Worm (Caenorhabditis elegans) whole organism, L1 larva: ENCODE data around the gene fipr-8.
A peak's percentile ranks its signal among the peaks of the same experiment; 100 is the strongest.

Source experiments
- aha-1 ChIP-seq: fragments of 150-350 bp; optimal IDR thresholded peaks from 2 replicates; lab custom pipeline; 2014; ENCODE audit warnings: missing biosample characterization, missing genetic modification characterization
- alr-1 ChIP-seq: fragments of 200-800 bp; sonication (Bioruptor generic); optimal IDR thresholded peaks from 2 replicates; lab custom pipeline; 2018; ENCODE audit warnings: borderline replicate concordance, mild to moderate bottlenecking, missing genetic modification characterization, missing compliant biosample characterization
- dsc-1 ChIP-seq: sonication (generic microtip); optimal IDR thresholded peaks from 2 replicates; lab custom pipeline; 2016; ENCODE audit warnings: mild to moderate bottlenecking, missing genetic modification characterization, missing compliant biosample characterization
- efl-1 ChIP-seq, 4 experiments: fragments of 150-350 bp; optimal IDR thresholded peaks in 3 of 4; peaks in 1 of 4; 1 replicate in 1 of 4; 2 replicates in 3 of 4; lab custom pipeline; 2014; ENCODE audit warnings: missing biosample characterization in 2 of 4, missing genetic modification characterization in 2 of 4, missing genetic modification reagents in 2 of 4
- efl-3 ChIP-seq: fragments of 200-800 bp; sonication (Bioruptor generic); optimal IDR thresholded peaks from 2 replicates; lab custom pipeline; 2018; ENCODE audit warnings: mild to moderate bottlenecking, missing genetic modification characterization, missing compliant biosample characterization
- elt-2 ChIP-seq: sonication (generic microtip); optimal IDR thresholded peaks from 2 replicates; lab custom pipeline; 2016; ENCODE audit warnings: missing genetic modification characterization, mild to moderate bottlenecking, inconsistent platforms, missing compliant biosample characterization, missing genetic modification reagents
- elt-3 ChIP-seq, 6 experiments: fragments of 150-350 bp in 1 of 6; sonication (generic microtip); optimal IDR thresholded peaks; 2 replicates each; lab custom pipeline; 2017 to 2018; ENCODE audit warnings: missing biosample characterization in 6 of 6, missing genetic modification characterization in 6 of 6, inconsistent platforms in 1 of 6
- fkh-8 ChIP-seq: sonication (generic microtip); optimal IDR thresholded peaks from 2 replicates; lab custom pipeline; 2016; ENCODE audit warnings: mild to moderate bottlenecking, missing genetic modification characterization, missing compliant biosample characterization
- hlh-17 ChIP-seq: fragments of 200-800 bp; sonication (Bioruptor generic); optimal IDR thresholded peaks from 2 replicates; lab custom pipeline; 2018; ENCODE audit warnings: missing genetic modification characterization, mild to moderate bottlenecking, missing compliant biosample characterization, moderate library complexity, borderline replicate concordance
- irx-1 ChIP-seq: sonication (generic microtip); optimal IDR thresholded peaks from 2 replicates; lab custom pipeline; 2016; ENCODE audit warnings: missing genetic modification characterization, missing compliant biosample characterization
- isw-1 ChIP-seq: fragments of 200-800 bp; sonication (Bioruptor generic); IDR thresholded peaks from 2 replicates; pipeline ENCODE4 v1.3.6; 2022; ENCODE audit warnings: missing genetic modification characterization, missing compliant biosample characterization
- lin-13 ChIP-seq: fragments of 150-350 bp; optimal IDR thresholded peaks from 2 replicates; lab custom pipeline; 2014; ENCODE audit warnings: missing biosample characterization, missing genetic modification reagents, missing genetic modification characterization
- lin-14 ChIP-seq: fragments of 200-800 bp; sonication (Bioruptor generic); optimal IDR thresholded peaks from 2 replicates; lab custom pipeline; 2018; ENCODE audit warnings: mild to moderate bottlenecking, missing genetic modification characterization, moderate library complexity, missing compliant biosample characterization
- lin-15B ChIP-seq: fragments of 150-350 bp; sonication (generic microtip); optimal IDR thresholded peaks from 3 replicates; lab custom pipeline; 2014; ENCODE audit warnings: missing biosample characterization, missing genetic modification characterization
- lin-35 ChIP-seq, 2 experiments: fragments of 150-350 bp; optimal IDR thresholded peaks; 2 replicates each; lab custom pipeline; 2014; ENCODE audit warnings: missing biosample characterization in 2 of 2, missing genetic modification characterization in 2 of 2, missing genetic modification reagents in 2 of 2
- lir-3 ChIP-seq: sonication (generic microtip); optimal IDR thresholded peaks from 2 replicates; lab custom pipeline; 2016; ENCODE audit warnings: mild to moderate bottlenecking, missing genetic modification characterization, moderate library complexity, missing compliant biosample characterization; ENCODE audit not compliant: poor library complexity
- mab-9 ChIP-seq: fragments of 200-800 bp; sonication (Bioruptor generic); IDR thresholded peaks from 2 replicates; pipeline ENCODE4 v1.3.6; 2022; ENCODE audit warnings: missing genetic modification reagents, missing genetic modification characterization, missing compliant biosample characterization
- mdl-1 ChIP-seq, 2 experiments: fragments of 150-350 bp; optimal IDR thresholded peaks; 2 replicates each; lab custom pipeline; 2014 to 2017; ENCODE audit warnings: missing biosample characterization in 2 of 2, missing genetic modification characterization in 2 of 2, inconsistent platforms in 1 of 2
- mef-2 ChIP-seq: fragments of 150-350 bp; optimal IDR thresholded peaks from 2 replicates; lab custom pipeline; 2014; ENCODE audit warnings: missing biosample characterization, missing genetic modification characterization
- nhr-11 ChIP-seq: fragments of 150-350 bp; optimal IDR thresholded peaks from 2 replicates; lab custom pipeline; 2014; ENCODE audit warnings: missing biosample characterization, missing genetic modification characterization
- nhr-19 ChIP-seq: fragments of 200-800 bp; sonication (Bioruptor generic); conservative IDR thresholded peaks from 2 replicates; pipeline ENCODE4 v1.3.6; 2022; ENCODE audit warnings: missing genetic modification characterization, missing compliant biosample characterization
- nhr-71 ChIP-seq: sonication (generic microtip); optimal IDR thresholded peaks from 2 replicates; lab custom pipeline; 2016; ENCODE audit warnings: mild to moderate bottlenecking, missing genetic modification characterization, moderate library complexity, missing compliant biosample characterization
- nhr-77 ChIP-seq: fragments of 150-350 bp; optimal IDR thresholded peaks from 2 replicates; lab custom pipeline; 2014; ENCODE audit warnings: missing biosample characterization, missing genetic modification characterization
- nhr-85 ChIP-seq: sonication (generic microtip); peaks from one replicate; lab custom pipeline; 2016; ENCODE audit warnings: missing genetic modification characterization, inconsistent platforms, missing compliant biosample characterization
- pag-3 ChIP-seq: sonication (generic microtip); optimal IDR thresholded peaks from 2 replicates; lab custom pipeline; 2017; ENCODE audit warnings: missing genetic modification characterization, mild to moderate bottlenecking, missing compliant biosample characterization, antibody characterized with exemption, borderline replicate concordance; ENCODE audit not compliant: insufficient read depth
- pax-3 ChIP-seq: fragments of 200-800 bp; sonication (Bioruptor generic); optimal IDR thresholded peaks from 2 replicates; lab custom pipeline; 2018; ENCODE audit warnings: mild to moderate bottlenecking, missing genetic modification characterization, moderate library complexity, missing compliant biosample characterization
- pqm-1 ChIP-seq: sonication (generic microtip); optimal IDR thresholded peaks from 3 replicates; lab custom pipeline; 2017; ENCODE audit warnings: missing biosample characterization, missing genetic modification characterization
- rnt-1 ChIP-seq: sonication (generic microtip); optimal IDR thresholded peaks from 2 replicates; lab custom pipeline; 2016; ENCODE audit warnings: mild to moderate bottlenecking, missing genetic modification characterization, moderate library complexity, missing compliant biosample characterization
- snu-23 ChIP-seq: sonication (generic microtip); optimal IDR thresholded peaks from 2 replicates; lab custom pipeline; 2016; ENCODE audit warnings: missing genetic modification characterization, missing compliant biosample characterization
- sox-4 ChIP-seq: sonication (generic microtip); optimal IDR thresholded peaks from 2 replicates; lab custom pipeline; 2016; ENCODE audit warnings: missing genetic modification characterization, missing compliant biosample characterization
- sptf-1 ChIP-seq: fragments of 150-350 bp; optimal IDR thresholded peaks from 2 replicates; lab custom pipeline; 2014; ENCODE audit warnings: missing biosample characterization, missing genetic modification characterization
- sup-37 ChIP-seq: fragments of 200-800 bp; sonication (Bioruptor generic); optimal IDR thresholded peaks from 2 replicates; lab custom pipeline; 2018; ENCODE audit warnings: mild to moderate bottlenecking, missing genetic modification characterization, missing compliant biosample characterization
- swsn-7 ChIP-seq: sonication (generic microtip); optimal IDR thresholded peaks from 2 replicates; lab custom pipeline; 2016; ENCODE audit warnings: missing genetic modification characterization, missing compliant biosample characterization
- zip-4 ChIP-seq: fragments of 200-800 bp; sonication (Bioruptor generic); optimal IDR thresholded peaks from 2 replicates; lab custom pipeline; 2018; ENCODE audit warnings: mild to moderate bottlenecking, missing genetic modification characterization, moderate library complexity, missing compliant biosample characterization
- ztf-11 ChIP-seq, 2 experiments: sonication (generic microtip); optimal IDR thresholded peaks; 2 replicates each; lab custom pipeline; 2016 to 2017; ENCODE audit warnings: missing genetic modification characterization in 2 of 2, missing biosample characterization in 1 of 2, missing compliant biosample characterization in 1 of 2

fipr-8 gene

ce11 chrV:10237171-10237570 is 2.6 kb downstream of the fipr-8 start:
- no peak for TF ChIP-seq lin-13 (GFP tag; lab: Kevin White, UChicago)
- TF ChIP-seq pax-3 (tag; lab: Kevin White, UChicago) = no peak
- TF ChIP-seq zip-4 (GFP tag; lab: Kevin White, UChicago) = no peak
- TF ChIP-seq sptf-1 (tag; lab: Kevin White, UChicago) = no peak
- TF ChIP-seq efl-3 = no peak
- no peak for TF ChIP-seq elt-3 (tag; optimal IDR thresholded peaks at IDR 0.05; lab: Kevin White, UChicago)
- no peak for TF ChIP-seq lin-14 (GFP tag; lab: Kevin White, UChicago)
- TF ChIP-seq, all 84 proteins: peak for 0

- TF ChIP-seq pag-3 (tag; lab: Kevin White, UChicago) = no peak
- TF ChIP-seq nhr-71 (tag; lab: Kevin White, UChicago) = peak; percentile 12
- peak; percentile 41 for TF ChIP-seq fkh-8
These were observed 6.4 kb downstream of the fipr-8 start, which contains the start of gene str-182 for ce11 chrV:10233330-10233729. TSS of gene str-182 (minus strand) at chrV:10233430.

DNA sequence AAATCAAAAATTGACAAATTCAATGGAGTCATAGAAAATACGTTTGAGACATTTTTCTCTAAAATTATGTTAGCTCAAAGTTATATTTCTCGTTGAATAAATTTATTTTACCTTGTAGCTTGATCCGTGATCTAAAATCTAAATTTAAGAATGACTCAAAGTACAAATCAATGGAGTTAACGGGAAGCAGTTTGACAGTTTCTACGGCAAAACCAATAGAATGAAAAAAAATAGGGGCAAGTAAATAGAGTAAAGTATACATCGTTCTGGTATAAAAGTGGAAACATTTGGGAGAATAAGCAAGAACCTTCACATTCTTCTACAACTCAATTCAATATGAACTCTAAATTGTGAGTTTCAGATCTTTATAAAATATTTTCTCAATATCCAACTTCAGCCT is 8.8 kb downstream of the fipr-8 start, which contains the start of gene fipr-6:
TSS of gene fipr-6 (plus strand) at position 301 of the 400 bp plus-strand sequence.
- TF ChIP-seq irx-1 (tag; lab: Kevin White, UChicago) (no peak), mef-2 (tag; lab: Kevin White, UChicago) (no peak), elt-2 (no peak), ztf-11 (tag; optimal IDR thresholded peaks at IDR 0.05; lab: Kevin White, UChicago) (no peak), nhr-77 (tag; lab: Kevin White, UChicago) (no peak), pqm-1 (tag; lab: Kevin White, UChicago) (no peak), sup-37 (no peak), nhr-71 (tag; lab: Kevin White, UChicago) (no peak), isw-1 (no peak), swsn-7 (tag; lab: Kevin White, UChicago) (no peak), hlh-17 (GFP tag; lab: Kevin White, UChicago) (no peak), nhr-11 (tag; lab: Kevin White, UChicago) (no peak)

DNA sequence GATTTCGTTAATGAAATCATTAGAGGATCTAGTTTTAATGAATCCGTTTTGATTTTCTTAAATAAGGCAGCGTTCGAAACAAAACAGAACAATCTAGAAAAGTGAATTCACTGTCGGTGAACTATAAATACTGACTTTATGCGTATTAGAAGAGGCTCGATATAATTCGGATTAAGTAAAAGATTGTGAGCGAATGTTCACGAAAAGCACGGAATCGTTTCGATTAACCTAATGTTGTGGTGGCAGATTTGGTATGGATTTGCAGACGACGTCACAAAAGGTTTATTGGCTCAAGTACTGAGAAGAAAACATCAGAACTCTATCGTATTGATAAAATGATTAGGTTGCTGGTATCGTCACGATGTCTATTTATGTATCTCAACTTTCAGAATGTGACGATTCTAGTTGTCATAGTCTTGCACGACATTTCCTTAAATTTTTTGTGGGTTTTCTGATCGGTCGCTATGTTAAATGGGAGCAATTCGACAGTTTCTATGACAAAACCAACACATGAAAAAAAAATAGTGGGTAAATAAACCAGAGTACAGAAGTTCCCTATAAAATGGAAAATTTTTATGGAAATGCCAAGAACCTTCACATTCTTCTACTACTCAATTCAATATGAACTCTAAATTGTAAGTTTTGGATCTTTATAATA is 10.4 kb downstream of the fipr-8 start, which contains the start of the genes pyt-1 and fipr-7:
TSS of gene pyt-1 (minus strand) at position 101 of the 658 bp plus-strand sequence.
TSS of gene fipr-7 (plus strand) at position 608 of the 658 bp plus-strand sequence.
- TF ChIP-seq dsc-1 (tag; lab: Kevin White, UChicago) (peak; percentile 61), lin-35 (GFP tag; optimal IDR thresholded peaks at IDR 0.05; lab: Kevin White, UChicago) (no peak)
- TF ChIP-seq, all 84 proteins: peak for 1

ce11 chrV:10228360-10228759 is 11.4 kb downstream of the fipr-8 start, which contains the start of gene fipr-4:
TSS of gene fipr-4 (minus strand) at chrV:10228460.
- TF ChIP-seq efl-1 (optimal IDR thresholded peaks at IDR 0.05; lab: Kevin White, UChicago) = no peak
- no peak for TF ChIP-seq efl-1 (GFP tag; optimal IDR thresholded peaks at IDR 0.05 in 1 of 2; lab: Kevin White, UChicago)
- no peak for TF ChIP-seq alr-1
- no peak for TF ChIP-seq mab-9 (GFP tag; lab: Robert Waterston, UW)
- no peak for TF ChIP-seq nhr-85 (tag; lab: Kevin White, UChicago)
- TF ChIP-seq, all 84 proteins: peak for 0

DNA sequence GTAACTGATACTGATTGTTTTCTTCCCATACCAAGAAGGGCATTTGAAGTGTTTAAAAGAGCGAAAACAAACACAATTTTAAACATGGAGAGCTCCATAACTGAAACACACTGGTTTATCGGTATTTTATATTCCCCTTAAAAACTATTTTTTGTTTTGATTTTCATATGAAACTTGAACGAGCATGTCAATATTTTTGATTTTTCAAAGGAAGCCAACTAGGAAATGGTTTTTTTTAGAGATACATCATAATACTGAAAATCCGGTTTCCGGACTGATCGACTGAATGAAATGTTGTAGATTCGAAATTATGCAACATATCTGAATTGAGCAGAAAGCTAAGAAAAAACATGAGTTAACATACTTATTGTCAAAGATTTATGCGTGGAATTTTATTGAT is 12.4 kb downstream of the fipr-8 start, which contains the start of gene ttr-19:
TSS of gene ttr-19 (minus strand) at position 101 of the 400 bp plus-strand sequence.
- TF ChIP-seq mdl-1 (tag; optimal IDR thresholded peaks at IDR 0.05; lab: Kevin White, UChicago) (no peak), mab-9 (GFP tag; lab: Robert Waterston, UW) (no peak), elt-3 (tag; optimal IDR thresholded peaks at IDR 0.05; lab: Kevin White, UChicago) (no peak), snu-23 (GFP tag; lab: Kevin White, UChicago) (no peak), rnt-1 (tag; lab: Kevin White, UChicago) (no peak), lin-15B (tag; lab: Kevin White, UChicago) (no peak), isw-1 (no peak), lir-3 (tag; lab: Kevin White, UChicago) (no peak), nhr-19 (GFP tag; lab: Robert Waterston, UW) (no peak), aha-1 (no peak), sox-4 (tag; lab: Kevin White, UChicago) (no peak), sptf-1 (tag; lab: Kevin White, UChicago) (no peak)
